Worm (Caenorhabditis elegans): ENCODE results near the gene act-4.

ce11 chrX:5006972-5007371 lies 46.6 kb downstream of the act-4 start:
- TF ChIP-seq lir-3 (tag; optimal IDR thresholded peaks at IDR 0.05; ENCODE audit: poor library complexity) (no peak), snu-23 (GFP tag; optimal IDR thresholded peaks at IDR 0.05) (no peak), ztf-11 (tag; optimal IDR thresholded peaks at IDR 0.05) (no peak), nhr-20 (tag; optimal IDR thresholded peaks at IDR 0.05) (no peak)

All from whole organism, L1 larva.